Fruit fly (Drosophila melanogaster) whole organism, embryonic: ENCODE data around the gene Cand1.

Experiments used
- Ada2b ChIP-seq: fragments of 200-800 bp; sonication (Bioruptor generic); IDR thresholded peaks from 2 replicates; pipeline ENCODE4 v1.3.6; 2022; ENCODE audit warnings: missing biosample characterization, missing genetic modification characterization
- Adf1 ChIP-seq: fragments of 200-800 bp; sonication (Bioruptor generic); IDR thresholded peaks from 2 replicates; pipeline ENCODE4 v1.3.6; 2022; ENCODE audit warnings: missing biosample characterization, missing genetic modification characterization
- Aef1 ChIP-seq: fragments of 200-800 bp; sonication (Bioruptor generic); IDR thresholded peaks from 3 replicates; pipeline ENCODE4 v1.3.6; 2022; ENCODE audit warnings: missing biosample characterization, missing genetic modification characterization
- Atf-2 ChIP-seq: fragments of 200-800 bp; sonication (Bioruptor generic); optimal IDR thresholded peaks from 2 replicates; lab custom pipeline; 2016; ENCODE audit warnings: missing biosample characterization, missing genetic modification characterization
- B-H2 ChIP-seq: fragments of 200-800 bp; sonication (Bioruptor generic); optimal IDR thresholded peaks from 2 replicates; lab custom pipeline; 2018; ENCODE audit warnings: missing biosample characterization, mild to moderate bottlenecking, missing genetic modification characterization
- BtbVII ChIP-seq: fragments of 200-800 bp; sonication (Bioruptor generic); optimal IDR thresholded peaks from 3 replicates; lab custom pipeline; 2017; ENCODE audit warnings: missing biosample characterization, mild to moderate bottlenecking, missing genetic modification characterization
- CG11560 ChIP-seq: fragments of 200-800 bp; sonication (Bioruptor generic); IDR thresholded peaks from 3 replicates; pipeline ENCODE4 v1.3.6; 2022; ENCODE audit warnings: missing biosample characterization, missing genetic modification characterization
- CG12391 ChIP-seq: fragments of 200-800 bp; sonication (Bioruptor generic); optimal IDR thresholded peaks from 3 replicates; lab custom pipeline; 2018; ENCODE audit warnings: missing biosample characterization, mild to moderate bottlenecking, missing genetic modification characterization, moderate library complexity
- CG13775 ChIP-seq: fragments of 200-800 bp; sonication (Bioruptor generic); optimal IDR thresholded peaks from 3 replicates; lab custom pipeline; 2017; ENCODE audit warnings: missing biosample characterization, mild to moderate bottlenecking, missing genetic modification characterization
- CG14965 ChIP-seq: fragments of 200-800 bp; sonication (Bioruptor generic); optimal IDR thresholded peaks from 2 replicates; lab custom pipeline; 2016; ENCODE audit warnings: missing biosample characterization, missing genetic modification characterization, borderline replicate concordance
- CG1529 ChIP-seq: fragments of 200-800 bp; sonication (Bioruptor generic); optimal IDR thresholded peaks from 3 replicates; lab custom pipeline; 2018; ENCODE audit warnings: missing biosample characterization, missing genetic modification characterization
- CG15696 ChIP-seq: fragments of 200-800 bp; sonication (Bioruptor generic); optimal IDR thresholded peaks from 2 replicates; lab custom pipeline; 2019; ENCODE audit warnings: missing biosample characterization, mild to moderate bottlenecking, missing genetic modification characterization, moderate library complexity
- CG1602 ChIP-seq: fragments of 200-800 bp; sonication (Bioruptor generic); optimal IDR thresholded peaks from 3 replicates; lab custom pipeline; 2016; ENCODE audit warnings: missing biosample characterization, missing genetic modification characterization
- CG1603 ChIP-seq: fragments of 200-800 bp; sonication (Bioruptor generic); optimal IDR thresholded peaks from 2 replicates; lab custom pipeline; 2019; ENCODE audit warnings: missing biosample characterization, mild to moderate bottlenecking, missing genetic modification characterization, moderate library complexity
- CG17359 ChIP-seq: fragments of 200-800 bp; sonication (Bioruptor generic); optimal IDR thresholded peaks from 3 replicates; lab custom pipeline; 2018; ENCODE audit warnings: missing biosample characterization, mild to moderate bottlenecking, missing genetic modification characterization, moderate library complexity
- CG1792 ChIP-seq: fragments of 200-800 bp; sonication (Bioruptor generic); optimal IDR thresholded peaks from 2 replicates; lab custom pipeline; 2016; ENCODE audit warnings: missing biosample characterization, missing genetic modification characterization
- CG31388 ChIP-seq: fragments of 200-800 bp; sonication (Bioruptor generic); optimal IDR thresholded peaks from 2 replicates; lab custom pipeline; 2016; ENCODE audit warnings: missing biosample characterization, missing genetic modification characterization
- CG32772 ChIP-seq: fragments of 200-800 bp; sonication (Bioruptor generic); IDR thresholded peaks from 2 replicates; pipeline ENCODE4 v1.3.6; 2022; ENCODE audit warnings: missing biosample characterization, missing genetic modification characterization
- CG3726 ChIP-seq: fragments of 200-800 bp; sonication (Bioruptor generic); IDR thresholded peaks from 3 replicates; pipeline ENCODE4, ENCODE4 v1.3.6; 2022; ENCODE audit warnings: missing biosample characterization, missing genetic modification characterization
- CG42726 ChIP-seq: fragments of 200-800 bp; sonication (Bioruptor generic); IDR thresholded peaks from 2 replicates; pipeline ENCODE4 v1.3.6; 2022; ENCODE audit warnings: missing biosample characterization, missing genetic modification characterization; ENCODE audit not compliant: partially characterized antibody
- CG4707 ChIP-seq: fragments of 200-800 bp; sonication (Bioruptor generic); optimal IDR thresholded peaks from 2 replicates; lab custom pipeline; 2018; ENCODE audit warnings: missing biosample characterization, mild to moderate bottlenecking, missing genetic modification characterization, moderate library complexity
- CG5953 ChIP-seq: fragments of 200-800 bp; sonication (Bioruptor generic); IDR thresholded peaks from 2 replicates; pipeline ENCODE4 v1.3.6; 2022; ENCODE audit warnings: missing biosample characterization, missing genetic modification characterization
- CG6272 ChIP-seq: fragments of 200-800 bp; sonication (Bioruptor generic); IDR thresholded peaks from 2 replicates; pipeline ENCODE4 v1.3.6; 2022; ENCODE audit warnings: missing biosample characterization, missing genetic modification characterization
- CG7928 ChIP-seq: fragments of 200-800 bp; sonication (Bioruptor generic); optimal IDR thresholded peaks from 2 replicates; lab custom pipeline; 2017; ENCODE audit warnings: missing biosample characterization, mild to moderate bottlenecking, missing genetic modification characterization
- CG8089 ChIP-seq: fragments of 200-800 bp; sonication (Bioruptor generic); optimal IDR thresholded peaks from 3 replicates; lab custom pipeline; 2016; ENCODE audit warnings: missing biosample characterization, missing genetic modification characterization
- CG8765 ChIP-seq: fragments of 200-800 bp; sonication (Bioruptor generic); IDR thresholded peaks from 2 replicates; pipeline ENCODE4 v1.3.6; 2022; ENCODE audit warnings: missing biosample characterization, missing genetic modification characterization
- E2f1 ChIP-seq: fragments of 200-800 bp; sonication (Bioruptor generic); IDR thresholded peaks from 2 replicates; pipeline ENCODE4 v1.3.6; 2022; ENCODE audit warnings: missing biosample characterization, missing genetic modification characterization
- HLH4C ChIP-seq: fragments of 200-800 bp; sonication (Bioruptor generic); IDR thresholded peaks from 3 replicates; pipeline ENCODE4 v1.3.6; 2022; ENCODE audit warnings: missing biosample characterization, missing genetic modification characterization; ENCODE audit not compliant: partially characterized antibody
- Hmx ChIP-seq: fragments of 200-800 bp; sonication (Bioruptor generic); optimal IDR thresholded peaks from 2 replicates; lab custom pipeline; 2016; ENCODE audit warnings: missing biosample characterization, missing genetic modification characterization
- Nf-YA ChIP-seq: fragments of 200-800 bp; sonication (Bioruptor generic); IDR thresholded peaks from 2 replicates; pipeline ENCODE4 v1.3.6; 2022; ENCODE audit warnings: missing biosample characterization, missing genetic modification characterization
- ato ChIP-seq: fragments of 200-800 bp; sonication (Bioruptor generic); IDR thresholded peaks from 2 replicates; pipeline ENCODE4 v1.3.6; 2022; ENCODE audit warnings: missing biosample characterization, missing genetic modification characterization; ENCODE audit not compliant: partially characterized antibody
- br ChIP-seq: fragments of >200 bp; optimal IDR thresholded peaks from 2 replicates; lab custom pipeline; 2017
- chn ChIP-seq: fragments of 200-800 bp; sonication (Bioruptor generic); optimal IDR thresholded peaks from 2 replicates; lab custom pipeline; 2016; ENCODE audit warnings: missing biosample characterization, missing genetic modification characterization
- dmrt99B ChIP-seq: fragments of 200-800 bp; sonication (Bioruptor generic); optimal IDR thresholded peaks from 2 replicates; lab custom pipeline; 2018; ENCODE audit warnings: missing biosample characterization, mild to moderate bottlenecking, missing genetic modification characterization, moderate library complexity
- emc ChIP-seq: fragments of 200-800 bp; sonication (Bioruptor generic); optimal IDR thresholded peaks from 2 replicates; lab custom pipeline; 2016; ENCODE audit warnings: missing biosample characterization, missing genetic modification characterization
- exex ChIP-seq: fragments of 200-800 bp; sonication (Bioruptor generic); optimal IDR thresholded peaks from 4 replicates; lab custom pipeline; 2018; ENCODE audit warnings: missing biosample characterization, mild to moderate bottlenecking, missing genetic modification characterization, moderate library complexity
- fd96Cb ChIP-seq: fragments of 200-800 bp; sonication (Bioruptor generic); optimal IDR thresholded peaks from 2 replicates; lab custom pipeline; 2018; ENCODE audit warnings: missing biosample characterization, mild to moderate bottlenecking, missing genetic modification characterization, moderate library complexity
- gfzf ChIP-seq: fragments of 200-800 bp; sonication (Bioruptor generic); optimal IDR thresholded peaks from 2 replicates; lab custom pipeline; 2016; ENCODE audit warnings: missing biosample characterization, mild to moderate bottlenecking, missing genetic modification characterization, moderate library complexity
- gt ChIP-seq: fragments of 200-800 bp; sonication (Bioruptor generic); IDR thresholded peaks from 2 replicates; pipeline ENCODE4 v1.3.6; 2022; ENCODE audit warnings: missing biosample characterization, missing genetic modification characterization
- ham ChIP-seq: fragments of 200-800 bp; sonication (Bioruptor generic); IDR thresholded peaks from 2 replicates; pipeline ENCODE4 v1.3.6; 2022; ENCODE audit warnings: missing biosample characterization, missing genetic modification characterization
- hb ChIP-seq: fragments of 200-800 bp; sonication (Bioruptor generic); IDR thresholded peaks from 3 replicates; pipeline ENCODE4 v1.3.6; 2022; ENCODE audit warnings: missing biosample characterization, missing genetic modification characterization; ENCODE audit not compliant: partially characterized antibody
- hth ChIP-seq: fragments of >200 bp; optimal IDR thresholded peaks from 2 replicates; lab custom pipeline; 2017; ENCODE audit warnings: inconsistent platforms
- lov ChIP-seq, 2 experiments: fragments of 200-800 bp in 1 of 2; fragments of >200 bp in 1 of 2; sonication (Bioruptor generic) in 1 of 2; IDR thresholded peaks in 1 of 2; optimal IDR thresholded peaks in 1 of 2; 2 replicates in 1 of 2; 3 replicates in 1 of 2; pipeline versions ENCODE4 v1.3.6 to Lab custom; 2017 to 2022; ENCODE audit warnings: missing biosample characterization in 1 of 2, missing genetic modification characterization in 1 of 2
- mld ChIP-seq: fragments of 200-800 bp; sonication (Bioruptor generic); IDR thresholded peaks from 3 replicates; pipeline ENCODE4 v1.3.6; 2022; ENCODE audit warnings: missing biosample characterization, missing genetic modification characterization; ENCODE audit not compliant: partially characterized antibody
- nmo ChIP-seq: fragments of 200-800 bp; sonication (Bioruptor generic); optimal IDR thresholded peaks from 2 replicates; lab custom pipeline; 2018; ENCODE audit warnings: missing biosample characterization, mild to moderate bottlenecking, missing genetic modification characterization, moderate library complexity
- sisA ChIP-seq: fragments of 200-800 bp; sonication (Bioruptor generic); IDR thresholded peaks from 2 replicates; pipeline ENCODE4 v1.3.6; 2022; ENCODE audit warnings: missing biosample characterization, missing genetic modification characterization
- twi ChIP-seq: fragments of 200-800 bp; optimal IDR thresholded peaks from 2 replicates; lab custom pipeline; 2019; ENCODE audit warnings: missing biosample characterization, mild to moderate bottlenecking, missing genetic modification characterization, moderate library complexity
- vfl ChIP-seq: fragments of 200-800 bp; sonication (Bioruptor generic); optimal IDR thresholded peaks from 2 replicates; lab custom pipeline; 2016; ENCODE audit warnings: missing biosample characterization, missing genetic modification characterization
- vnd ChIP-seq: fragments of 200-800 bp; sonication (Bioruptor generic); IDR thresholded peaks from 3 replicates; pipeline ENCODE4 v1.3.6; 2022; ENCODE audit warnings: missing biosample characterization, missing genetic modification characterization; ENCODE audit not compliant: partially characterized antibody
- zfh2 ChIP-seq: fragments of 200-800 bp; sonication (Bioruptor generic); optimal IDR thresholded peaks from 2 replicates; lab custom pipeline; 2016; ENCODE audit warnings: missing biosample characterization, missing genetic modification characterization

Cand1 gene

dm6 chr2L:10321036-10321583 is 41.4 kb downstream of the Cand1 start (continued):
- no peak for TF ChIP-seq CG32772
- TF ChIP-seq mld (GFP tag; lab: Robert Waterston, UW), result 0 out of 3 replicates have a peak, but pooled peaks have one; percentile 51
- TF ChIP-seq gt (GFP tag; lab: Robert Waterston, UW), result no peak
- no peak for TF ChIP-seq CG8089 (GFP tag; lab: Kevin White, UChicago)
- TF ChIP-seq ato, result peak; percentile 11; the same call in 1 of the 2 replicates
- 0 out of 2 replicates have a peak, but pooled peaks have one; percentile 10 for TF ChIP-seq CG5953 (GFP tag; lab: Robert Waterston, UW)
- TF ChIP-seq CG1792 (GFP tag; lab: Kevin White, UChicago), result no peak
- no peak for TF ChIP-seq CG13775 (GFP tag; lab: Kevin White, UChicago)
- no peak; the same call in 1 of the 2 replicates for TF ChIP-seq CG42726 (GFP tag; lab: Robert Waterston, UW)
- TF ChIP-seq hth (lab: Kevin White, UChicago), result no peak
- peak; percentile 25 for TF ChIP-seq CG15696
- no peak for TF ChIP-seq emc (GFP tag; lab: Kevin White, UChicago)
- no peak for TF ChIP-seq BtbVII (GFP tag; lab: Kevin White, UChicago)
- TF ChIP-seq exex (tag; lab: Kevin White, UChicago), result no peak
- no peak for TF ChIP-seq CG8765 (GFP tag; lab: Robert Waterston, UW)
- no peak for TF ChIP-seq Hmx (GFP tag; lab: Kevin White, UChicago)
- no peak for TF ChIP-seq Atf-2 (GFP tag; lab: Kevin White, UChicago)
- TF ChIP-seq zfh2 (GFP tag; lab: Kevin White, UChicago), result peak; percentile 35
- peak; percentile 50 for TF ChIP-seq CG7928 (GFP tag; lab: Kevin White, UChicago)
- no peak for TF ChIP-seq CG3726 (GFP tag; lab: Robert Waterston, UW)
- peak; percentile 68; the same call in 1 of the 3 replicates for TF ChIP-seq hb (GFP tag; lab: Robert Waterston, UW)
- TF ChIP-seq Ada2b, result no peak
- TF ChIP-seq twi, result no peak
- TF ChIP-seq fd96Cb (tag; lab: Kevin White, UChicago), result no peak
- no peak for TF ChIP-seq lov (optimal IDR thresholded peaks at IDR 0.05; lab: Kevin White, UChicago)
- 0 out of 3 replicates have a peak, but pooled peaks have one; percentile 27 for TF ChIP-seq lov (GFP tag; IDR thresholded peaks at IDR 0.05; lab: Robert Waterston, UW)
- TF ChIP-seq vfl (GFP tag; lab: Kevin White, UChicago), result no peak
- no peak for TF ChIP-seq CG12391 (tag; lab: Kevin White, UChicago)
- TF ChIP-seq B-H2 (GFP tag; lab: Kevin White, UChicago), result no peak
- TF ChIP-seq Adf1 (GFP tag; lab: Robert Waterston, UW), result no peak
- TF ChIP-seq E2f1, result no peak
- peak; percentile 22 for TF ChIP-seq nmo (GFP tag; lab: Kevin White, UChicago)
- TF ChIP-seq CG11560, result no peak
- TF ChIP-seq chn (GFP tag; lab: Kevin White, UChicago), result no peak
- TF ChIP-seq Nf-YA (GFP tag; lab: Robert Waterston, UW), result no peak
- TF ChIP-seq CG6272, result no peak
- no peak for TF ChIP-seq CG4707 (GFP tag; lab: Kevin White, UChicago)
- no peak for TF ChIP-seq Aef1 (GFP tag; lab: Robert Waterston, UW)
- no peak for TF ChIP-seq CG1529
- no peak for TF ChIP-seq dmrt99B
- TF ChIP-seq vnd (GFP tag; lab: Robert Waterston, UW), result peak; percentile 75
- TF ChIP-seq CG1603 (tag; lab: Kevin White, UChicago), result peak; percentile 2
- no peak for TF ChIP-seq CG14965 (GFP tag; lab: Kevin White, UChicago)
- no peak for TF ChIP-seq CG1602 (GFP tag; lab: Kevin White, UChicago)
- no peak for TF ChIP-seq ham
- peak; percentile 5 for TF ChIP-seq gfzf (GFP tag; lab: Kevin White, UChicago)
- TF ChIP-seq CG17359 (tag; lab: Kevin White, UChicago), result no peak
- no peak for TF ChIP-seq CG31388 (GFP tag; lab: Kevin White, UChicago)
- no peak for TF ChIP-seq sisA
- TF ChIP-seq br (lab: Kevin White, UChicago), result no peak
- TF ChIP-seq HLH4C (GFP tag; lab: Robert Waterston, UW), result peak; percentile 63; the same call in 2 of the 3 replicates
